Fruit fly (Drosophila melanogaster): Measurements from ENCODE around the gene Grip71.

Grip71 gene

dm6 chr2L:18694724-18695105, 13.9 kb upstream of the Grip71 start (continued):
- TF ChIP-seq tin (GFP tag; optimal IDR thresholded peaks at IDR 0.05): no peak
- peak; percentile 66 for TF ChIP-seq Sox102F (GFP tag; optimal IDR thresholded peaks at IDR 0.05)
- no peak for TF ChIP-seq Dp (GFP tag; optimal IDR thresholded peaks at IDR 0.05)
- TF ChIP-seq Ets65A (GFP tag): peak; percentile 88
- no peak for TF ChIP-seq Chrac-16 (GFP tag; optimal IDR thresholded peaks at IDR 0.05)
- TF ChIP-seq CG13894 (tag; optimal IDR thresholded peaks at IDR 0.05): no peak
- TF ChIP-seq luna (GFP tag; optimal IDR thresholded peaks at IDR 0.05): no peak
- no peak for TF ChIP-seq CG7963 (GFP tag; IDR thresholded peaks at IDR 0.05; ENCODE audit: partially characterized antibody)
- TF ChIP-seq NFAT (GFP tag; IDR thresholded peaks at IDR 0.05): no peak
- TF ChIP-seq lov (optimal IDR thresholded peaks at IDR 0.05): no peak
- TF ChIP-seq lov (GFP tag; IDR thresholded peaks at IDR 0.05): no peak
- 0 out of 2 replicates have a peak, but pooled peaks have one; percentile 22 for TF ChIP-seq Taf1 (GFP tag; IDR thresholded peaks at IDR 0.05)
- no peak for TF ChIP-seq HmgZ (tag; optimal IDR thresholded peaks at IDR 0.05)
- TF ChIP-seq usp (GFP tag; optimal IDR thresholded peaks at IDR 0.05): no peak
- TF ChIP-seq CG1647 (GFP tag; optimal IDR thresholded peaks at IDR 0.05): no peak
- peak; percentile 30; the same call in 1 of the 2 replicates for TF ChIP-seq ssp (GFP tag; IDR thresholded peaks at IDR 0.05)
- no peak for TF ChIP-seq CG3065 (GFP tag; optimal IDR thresholded peaks at IDR 0.05)
- no peak for TF ChIP-seq CoRest (tag; optimal IDR thresholded peaks at IDR 0.05)
- no peak for TF ChIP-seq CG11085 (GFP tag; IDR thresholded peaks at IDR 0.05)
- TF ChIP-seq Nf-YC (tag; optimal IDR thresholded peaks at IDR 0.05): no peak
- peak; percentile 18 for TF ChIP-seq dmrt11E (tag; optimal IDR thresholded peaks at IDR 0.05)
- no peak for TF ChIP-seq CG8359 (GFP tag; optimal IDR thresholded peaks at IDR 0.05; ENCODE audit: borderline replicate concordance)
- no peak for TF ChIP-seq CG6272 (GFP tag; IDR thresholded peaks at IDR 0.05)
- TF ChIP-seq twi (tag; optimal IDR thresholded peaks at IDR 0.05): no peak
- no peak for TF ChIP-seq cas (GFP tag; IDR thresholded peaks at IDR 0.05)
- no peak for TF ChIP-seq Sox100B (GFP tag; optimal IDR thresholded peaks at IDR 0.05)
- no peak for TF ChIP-seq Blimp-1 (GFP tag; optimal IDR thresholded peaks at IDR 0.05)
- TF ChIP-seq org-1 (GFP tag; optimal IDR thresholded peaks at IDR 0.05): no peak
- TF ChIP-seq D19B (GFP tag; optimal IDR thresholded peaks at IDR 0.05): no peak
- TF ChIP-seq Six4 (GFP tag; optimal IDR thresholded peaks at IDR 0.05): no peak
- no peak for TF ChIP-seq HLHmδ (GFP tag; optimal IDR thresholded peaks at IDR 0.05)
- TF ChIP-seq CG15696 (tag; optimal IDR thresholded peaks at IDR 0.05): no peak
- TF ChIP-seq wek (GFP tag; optimal IDR thresholded peaks at IDR 0.05): no peak
- TF ChIP-seq CG11695 (GFP tag; IDR thresholded peaks at IDR 0.05): peak; percentile 62
- no peak for TF ChIP-seq kah (GFP tag; optimal IDR thresholded peaks at IDR 0.05)
- peak; percentile 49; the same call in 1 of the 2 replicates for TF ChIP-seq Oaz (GFP tag; IDR thresholded peaks at IDR 0.05)
- no peak for TF ChIP-seq CG12104 (GFP tag; optimal IDR thresholded peaks at IDR 0.05)
- no peak for TF ChIP-seq pho (GFP tag; optimal IDR thresholded peaks at IDR 0.05)
- no peak for TF ChIP-seq ems (GFP tag; optimal IDR thresholded peaks at IDR 0.05)
- TF ChIP-seq Hey (tag; optimal IDR thresholded peaks at IDR 0.05): no peak
- TF ChIP-seq wdn (GFP tag; IDR thresholded peaks at IDR 0.05): no peak
- TF ChIP-seq sob (GFP tag; IDR thresholded peaks at IDR 0.05): peak; percentile 35
- TF ChIP-seq repo (GFP tag; optimal IDR thresholded peaks at IDR 0.05): no peak
- TF ChIP-seq CG17802 (tag; optimal IDR thresholded peaks at IDR 0.05): no peak
- peak; percentile 33 for TF ChIP-seq CG7839 (tag; optimal IDR thresholded peaks at IDR 0.05)
- no peak for TF ChIP-seq Bteb2 (GFP tag; optimal IDR thresholded peaks at IDR 0.05)
- no peak for TF ChIP-seq Max (GFP tag; optimal IDR thresholded peaks at IDR 0.05)
- TF ChIP-seq Sin3A (optimal IDR thresholded peaks at IDR 0.05): no peak
- TF ChIP-seq CTCF (GFP tag; optimal IDR thresholded peaks at IDR 0.05): no peak
- TF ChIP-seq ftz-f1 (GFP tag; optimal IDR thresholded peaks at IDR 0.05): no peak
- no peak for TF ChIP-seq CG10431 (GFP tag; optimal IDR thresholded peaks at IDR 0.05)
- no peak for TF ChIP-seq Pdp1 (GFP tag; optimal IDR thresholded peaks at IDR 0.05)
- no peak for TF ChIP-seq CG32772 (GFP tag; IDR thresholded peaks at IDR 0.05)
